Worm (Caenorhabditis elegans) whole organism, early embryonic: ENCODE measurements around the gene ctl-1.

ENCODE experiments used
- B0310.2 ChIP-seq: sonication (generic microtip); optimal IDR thresholded peaks from 2 replicates; lab custom pipeline; 2016; ENCODE audit warnings: mild to moderate bottlenecking, missing genetic modification characterization, missing compliant biosample characterization
- F13C5.2 ChIP-seq: sonication (generic microtip); optimal IDR thresholded peaks from 2 replicates; lab custom pipeline; 2017; ENCODE audit warnings: mild to moderate bottlenecking, missing genetic modification characterization, inconsistent platforms, missing compliant biosample characterization
- aly-1 ChIP-seq: sonication (generic microtip); optimal IDR thresholded peaks from 2 replicates; lab custom pipeline; 2016; ENCODE audit warnings: missing genetic modification characterization, missing compliant biosample characterization
- ama-1 ChIP-seq: fragments of 150-350 bp; optimal IDR thresholded peaks from 2 replicates; lab custom pipeline; 2014
- ceh-13 ChIP-seq: fragments of 200-800 bp; sonication (Bioruptor generic); optimal IDR thresholded peaks from 2 replicates; lab custom pipeline; 2018; ENCODE audit warnings: mild to moderate bottlenecking, missing genetic modification characterization, missing compliant biosample characterization
- ceh-36 ChIP-seq: sonication (generic microtip); optimal IDR thresholded peaks from 2 replicates; lab custom pipeline; 2016; ENCODE audit warnings: missing genetic modification characterization, inconsistent platforms, missing compliant biosample characterization
- ets-7 ChIP-seq: sonication (generic microtip); optimal IDR thresholded peaks from 2 replicates; lab custom pipeline; 2016; ENCODE audit warnings: missing genotype, missing genetic modification characterization, missing compliant biosample characterization
- flt-1 ChIP-seq: fragments of 200-800 bp; sonication (Bioruptor generic); IDR thresholded peaks from 2 replicates; pipeline ENCODE4 v1.3.6; 2022; ENCODE audit warnings: missing genetic modification characterization, missing compliant biosample characterization
- hmbx-1 ChIP-seq: sonication (generic microtip); optimal IDR thresholded peaks from 2 replicates; lab custom pipeline; 2016; ENCODE audit warnings: mild to moderate bottlenecking, missing genetic modification characterization, missing compliant biosample characterization
- hmg-4 ChIP-seq: fragments of 200-800 bp; sonication (Bioruptor generic); optimal IDR thresholded peaks from 2 replicates; lab custom pipeline; 2018; ENCODE audit warnings: mild to moderate bottlenecking, missing genetic modification characterization, missing compliant biosample characterization
- hnd-1 ChIP-seq: sonication (generic microtip); optimal IDR thresholded peaks from 2 replicates; lab custom pipeline; 2016; ENCODE audit warnings: missing genetic modification characterization, missing compliant biosample characterization
- pes-1 ChIP-seq: fragments of 200-800 bp; sonication (Bioruptor generic); IDR thresholded peaks from 2 replicates; pipeline ENCODE4 v1.3.6; 2022; ENCODE audit warnings: missing genetic modification reagents, missing genetic modification characterization, missing compliant biosample characterization
- scrt-1 ChIP-seq: fragments of 200-800 bp; sonication (Bioruptor generic); IDR thresholded peaks from 2 replicates; pipeline ENCODE4 v1.3.6; 2022; ENCODE audit warnings: missing genetic modification characterization, missing compliant biosample characterization
- sea-1 ChIP-seq: fragments of 200-800 bp; sonication (Bioruptor generic); conservative IDR thresholded peaks from 2 replicates; pipeline ENCODE4 v1.3.6; 2022; ENCODE audit warnings: missing genetic modification characterization, missing compliant biosample characterization
- tbx-11 ChIP-seq: fragments of 200-800 bp; sonication (Bioruptor generic); IDR thresholded peaks from 2 replicates; pipeline ENCODE4 v1.3.6; 2022; ENCODE audit warnings: missing genetic modification characterization, missing compliant biosample characterization
- tbx-37 ChIP-seq: fragments of 200-800 bp; sonication (Bioruptor generic); conservative IDR thresholded peaks from 2 replicates; pipeline ENCODE4 v1.3.6; 2022; ENCODE audit warnings: missing genetic modification reagents, missing genetic modification characterization, missing compliant biosample characterization
- tra-4 ChIP-seq: sonication (generic microtip); optimal IDR thresholded peaks from 2 replicates; lab custom pipeline; 2017; ENCODE audit warnings: missing genetic modification characterization, missing compliant biosample characterization

Gene ctl-1

ce11 chrII:14292519-14292918 is 13.5 kb downstream of the ctl-1 start, which contains the start of gene Y54G11A.4:
Y54G11A.4 (plus strand) TSS chrII:14292819.
- TF ChIP-seq hmg-4 (GFP tag; lab: Kevin White, UChicago) (no peak), ceh-13 (GFP tag; lab: Kevin White, UChicago) (no peak), tbx-11 (GFP tag; lab: Robert Waterston, UW) (no peak), flt-1 (no peak), sea-1 (GFP tag; lab: Robert Waterston, UW) (no peak), ceh-36 (tag; lab: Kevin White, UChicago) (no peak), ets-7 (tag; lab: Kevin White, UChicago) (no peak), hnd-1 (tag; lab: Kevin White, UChicago) (no peak), tbx-37 (GFP tag; lab: Robert Waterston, UW) (no peak), aly-1 (tag; lab: Kevin White, UChicago) (no peak), ama-1 (lab: Kevin White, UChicago) (no peak), B0310.2 (no peak), tra-4 (tag; lab: Kevin White, UChicago) (no peak), pes-1 (GFP tag; lab: Robert Waterston, UW) (no peak), scrt-1 (GFP tag; lab: Robert Waterston, UW) (no peak), F13C5.2 (tag; lab: Kevin White, UChicago) (no peak)

- TF ChIP-seq pes-1 (GFP tag; lab: Robert Waterston, UW) (no peak), F13C5.2 (tag; lab: Kevin White, UChicago) (no peak), tbx-37 (GFP tag; lab: Robert Waterston, UW) (no peak), scrt-1 (GFP tag; lab: Robert Waterston, UW) (no peak), tbx-11 (GFP tag; lab: Robert Waterston, UW) (no peak), ceh-36 (tag; lab: Kevin White, UChicago) (no peak), hmg-4 (GFP tag; lab: Kevin White, UChicago) (no peak), tra-4 (tag; lab: Kevin White, UChicago) (no peak), hmbx-1 (tag; lab: Kevin White, UChicago) (no peak), ets-7 (tag; lab: Kevin White, UChicago) (no peak), ama-1 (lab: Kevin White, UChicago) (no peak), flt-1 (no peak)
Observed at ce11 chrII:14290846-14291245, 15.2 kb downstream of the ctl-1 start.

ce11 chrII:14288968-14289367 is 17.1 kb downstream of the ctl-1 start, which contains the start of gene srh-42:
srh-42 (minus strand) TSS chrII:14289068.
- TF ChIP-seq scrt-1 (GFP tag; lab: Robert Waterston, UW), result no peak
- TF ChIP-seq B0310.2, result no peak
- TF ChIP-seq aly-1 (tag; lab: Kevin White, UChicago), result no peak
- TF ChIP-seq ceh-13 (GFP tag; lab: Kevin White, UChicago), result no peak
- no peak for TF ChIP-seq pes-1 (GFP tag; lab: Robert Waterston, UW)
- TF ChIP-seq tbx-37 (GFP tag; lab: Robert Waterston, UW), result no peak
- TF ChIP-seq tra-4 (tag; lab: Kevin White, UChicago), result no peak
- no peak for TF ChIP-seq sea-1 (GFP tag; lab: Robert Waterston, UW)
- no peak for TF ChIP-seq F13C5.2 (tag; lab: Kevin White, UChicago)
- TF ChIP-seq hmg-4 (GFP tag; lab: Kevin White, UChicago), result no peak
- TF ChIP-seq flt-1, result no peak
- no peak for TF ChIP-seq hnd-1 (tag; lab: Kevin White, UChicago)
- TF ChIP-seq ama-1 (lab: Kevin White, UChicago), result no peak
- TF ChIP-seq hmbx-1 (tag; lab: Kevin White, UChicago), result no peak
- no peak for TF ChIP-seq tbx-11 (GFP tag; lab: Robert Waterston, UW)
- no peak for TF ChIP-seq ets-7 (tag; lab: Kevin White, UChicago)
- TF ChIP-seq ceh-36 (tag; lab: Kevin White, UChicago), result no peak

ce11 chrII:14287277-14287676 is 18.8 kb downstream of the ctl-1 start, which contains the start of gene srh-41:
srh-41 (minus strand) TSS chrII:14287377.
- TF ChIP-seq tbx-37 (GFP tag; lab: Robert Waterston, UW) (no peak), ceh-36 (tag; lab: Kevin White, UChicago) (no peak), ama-1 (lab: Kevin White, UChicago) (no peak), pes-1 (GFP tag; lab: Robert Waterston, UW) (no peak), scrt-1 (GFP tag; lab: Robert Waterston, UW) (no peak), ets-7 (tag; lab: Kevin White, UChicago) (no peak), ceh-13 (GFP tag; lab: Kevin White, UChicago) (no peak), aly-1 (tag; lab: Kevin White, UChicago) (no peak), tra-4 (tag; lab: Kevin White, UChicago) (no peak), F13C5.2 (tag; lab: Kevin White, UChicago) (no peak), hnd-1 (tag; lab: Kevin White, UChicago) (no peak), hmbx-1 (tag; lab: Kevin White, UChicago) (no peak), sea-1 (GFP tag; lab: Robert Waterston, UW) (no peak), tbx-11 (GFP tag; lab: Robert Waterston, UW) (no peak), hmg-4 (GFP tag; lab: Kevin White, UChicago) (no peak), B0310.2 (no peak), flt-1 (no peak)

- no peak for TF ChIP-seq ceh-36 (tag; lab: Kevin White, UChicago)
- TF ChIP-seq scrt-1 (GFP tag; lab: Robert Waterston, UW), result no peak
- TF ChIP-seq aly-1 (tag; lab: Kevin White, UChicago), result no peak
- TF ChIP-seq ama-1 (lab: Kevin White, UChicago), result no peak
- TF ChIP-seq flt-1, result no peak
- no peak for TF ChIP-seq B0310.2
- no peak for TF ChIP-seq hmbx-1 (tag; lab: Kevin White, UChicago)
- TF ChIP-seq pes-1 (GFP tag; lab: Robert Waterston, UW), result no peak
- TF ChIP-seq F13C5.2 (tag; lab: Kevin White, UChicago), result no peak
- TF ChIP-seq sea-1 (GFP tag; lab: Robert Waterston, UW), result no peak
- no peak for TF ChIP-seq ceh-13 (GFP tag; lab: Kevin White, UChicago)
- no peak for TF ChIP-seq tbx-11 (GFP tag; lab: Robert Waterston, UW)
- TF ChIP-seq ets-7 (tag; lab: Kevin White, UChicago), result no peak
- TF ChIP-seq tbx-37 (GFP tag; lab: Robert Waterston, UW), result no peak
- no peak for TF ChIP-seq hmg-4 (GFP tag; lab: Kevin White, UChicago)
- no peak for TF ChIP-seq hnd-1 (tag; lab: Kevin White, UChicago)
- TF ChIP-seq tra-4 (tag; lab: Kevin White, UChicago), result no peak
Observed at ce11 chrII:14276409-14276808, 29.7 kb downstream of the ctl-1 start, which contains the start of gene Y54G11A.3. Y54G11A.3 (plus strand) TSS chrII:14276621.

- no peak for TF ChIP-seq pes-1 (GFP tag; lab: Robert Waterston, UW)
Observed at ce11 chrII:14269839-14270238, 36.2 kb downstream of the ctl-1 start.
